Worm (Caenorhabditis elegans) whole organism, L2 larva: ENCODE results near the gene Y51H7C.7.

ENCODE experiments used
- C34F6.9 ChIP-seq: fragments of 150-350 bp; optimal IDR thresholded peaks from 2 replicates; lab custom pipeline; 2014; ENCODE audit warnings: missing biosample characterization, missing genetic modification characterization
- F13H6.1 ChIP-seq: sonication (generic microtip); optimal IDR thresholded peaks from 2 replicates; lab custom pipeline; 2016; ENCODE audit warnings: missing genetic modification characterization, missing compliant biosample characterization
- R02D3.7 ChIP-seq: fragments of 150-350 bp; optimal IDR thresholded peaks from 2 replicates; lab custom pipeline; 2014; ENCODE audit warnings: missing biosample characterization, missing genetic modification characterization
- Y55F3AM.14 ChIP-seq: fragments of 200-800 bp; sonication (Bioruptor generic); optimal IDR thresholded peaks from 2 replicates; lab custom pipeline; 2018; ENCODE audit warnings: mild to moderate bottlenecking, missing genetic modification characterization, missing compliant biosample characterization
- ZK546.5 ChIP-seq: sonication (generic microtip); optimal IDR thresholded peaks from 2 replicates; lab custom pipeline; 2017; ENCODE audit warnings: missing biosample characterization, missing genetic modification characterization
- alr-1 ChIP-seq: fragments of 150-350 bp; optimal IDR thresholded peaks from 2 replicates; lab custom pipeline; 2014; ENCODE audit warnings: missing biosample characterization, missing genetic modification characterization
- aly-2 ChIP-seq: fragments of 150-350 bp; optimal IDR thresholded peaks from 2 replicates; lab custom pipeline; 2014; ENCODE audit warnings: missing biosample characterization, missing genetic modification characterization
- ceh-16 ChIP-seq: fragments of 150-350 bp; optimal IDR thresholded peaks from 2 replicates; lab custom pipeline; 2014; ENCODE audit warnings: missing biosample characterization, missing genetic modification characterization
- crh-2 ChIP-seq: sonication (generic microtip); optimal IDR thresholded peaks from 2 replicates; lab custom pipeline; 2017; ENCODE audit warnings: missing biosample characterization, missing genetic modification characterization
- elt-1 ChIP-seq: fragments of 150-350 bp; optimal IDR thresholded peaks from 2 replicates; lab custom pipeline; 2014; ENCODE audit warnings: missing biosample characterization, missing genetic modification characterization
- elt-3 ChIP-seq: sonication (generic microtip); optimal IDR thresholded peaks from 2 replicates; lab custom pipeline; 2017; ENCODE audit warnings: missing biosample characterization, missing genetic modification characterization
- fos-1 ChIP-seq: fragments of 150-350 bp; optimal IDR thresholded peaks from 2 replicates; lab custom pipeline; 2014; ENCODE audit warnings: missing biosample characterization, missing genetic modification characterization
- lin-11 ChIP-seq: fragments of 150-350 bp; sonication (generic microtip); optimal IDR thresholded peaks from 2 replicates; lab custom pipeline; 2014; ENCODE audit warnings: missing biosample characterization, missing genetic modification characterization, inconsistent platforms, mixed read lengths
- lin-39 ChIP-seq: fragments of 150-350 bp; optimal IDR thresholded peaks from 2 replicates; lab custom pipeline; 2014; ENCODE audit warnings: missing biosample characterization, missing genetic modification reagents, missing genetic modification characterization
- mab-5 ChIP-seq: fragments of 150-350 bp; optimal IDR thresholded peaks from 2 replicates; lab custom pipeline; 2014; ENCODE audit warnings: missing biosample characterization, missing genetic modification characterization
- mbf-1 ChIP-seq: sonication (generic microtip); optimal IDR thresholded peaks from 2 replicates; lab custom pipeline; 2017; ENCODE audit warnings: missing biosample characterization, missing genetic modification characterization
- mdl-1 ChIP-seq, 2 experiments: fragments of 150-350 bp in 1 of 2; sonication (generic microtip) in 1 of 2; optimal IDR thresholded peaks; 2 replicates each; lab custom pipeline; 2017; ENCODE audit warnings: missing biosample characterization in 2 of 2, missing genetic modification characterization in 2 of 2
- nhr-10 ChIP-seq: sonication (generic microtip); optimal IDR thresholded peaks from 2 replicates; lab custom pipeline; 2017; ENCODE audit warnings: missing biosample characterization, missing genetic modification characterization
- nhr-11 ChIP-seq: fragments of 150-350 bp; optimal IDR thresholded peaks from 2 replicates; lab custom pipeline; 2014; ENCODE audit warnings: missing biosample characterization, missing genetic modification characterization
- nhr-21 ChIP-seq: fragments of 150-350 bp; optimal IDR thresholded peaks from 2 replicates; lab custom pipeline; 2014; ENCODE audit warnings: missing biosample characterization, missing genetic modification characterization
- nhr-23 ChIP-seq: fragments of 150-350 bp; optimal IDR thresholded peaks from 2 replicates; lab custom pipeline; 2014; ENCODE audit warnings: missing biosample characterization, missing genetic modification reagents, missing genetic modification characterization
- nhr-237 ChIP-seq: fragments of 150-350 bp; optimal IDR thresholded peaks from 2 replicates; lab custom pipeline; 2014; ENCODE audit warnings: missing biosample characterization, missing genetic modification characterization
- nhr-25 ChIP-seq: fragments of 150-350 bp; sonication (generic microtip); optimal IDR thresholded peaks from 3 replicates; lab custom pipeline; 2014; ENCODE audit warnings: missing biosample characterization, missing genetic modification characterization
- nhr-77 ChIP-seq: fragments of 150-350 bp; optimal IDR thresholded peaks from 2 replicates; lab custom pipeline; 2014; ENCODE audit warnings: missing biosample characterization, missing genetic modification characterization
- peb-1 ChIP-seq: fragments of 150-350 bp; optimal IDR thresholded peaks from 2 replicates; lab custom pipeline; 2014; ENCODE audit warnings: missing biosample characterization, missing genetic modification characterization
- skn-1 ChIP-seq: sonication (generic microtip); optimal IDR thresholded peaks from 2 replicates; lab custom pipeline; 2017; ENCODE audit warnings: missing biosample characterization, missing genetic modification characterization
- sma-3 ChIP-seq: sonication (generic microtip); optimal IDR thresholded peaks from 2 replicates; lab custom pipeline; 2016; ENCODE audit warnings: missing genetic modification reagents, missing genetic modification characterization, missing compliant biosample characterization
- sma-9 ChIP-seq, 2 experiments: fragments of 150-350 bp in 1 of 2; sonication (generic microtip) in 1 of 2; optimal IDR thresholded peaks; 2 replicates each; lab custom pipeline; 2014 to 2016; ENCODE audit warnings: missing genetic modification characterization in 2 of 2, mild to moderate bottlenecking in 1 of 2, missing biosample characterization in 1 of 2, missing compliant biosample characterization in 1 of 2, missing genetic modification reagents in 1 of 2, moderate library complexity in 1 of 2
- snpc-4 ChIP-seq: fragments of 150-350 bp; optimal IDR thresholded peaks from 2 replicates; lab custom pipeline; 2014; ENCODE audit warnings: missing biosample characterization, missing genetic modification characterization
- unc-55 ChIP-seq: fragments of 150-350 bp; sonication (generic microtip); optimal IDR thresholded peaks from 3 replicates; lab custom pipeline; 2014; ENCODE audit warnings: missing biosample characterization, missing genetic modification reagents, missing genetic modification characterization
- unc-62 ChIP-seq: fragments of 150-350 bp; optimal IDR thresholded peaks from 2 replicates; lab custom pipeline; 2014; ENCODE audit warnings: missing biosample characterization, missing genetic modification reagents, missing genetic modification characterization
- zag-1 ChIP-seq: fragments of 150-350 bp; optimal IDR thresholded peaks from 2 replicates; lab custom pipeline; 2014; ENCODE audit warnings: missing biosample characterization, missing genetic modification characterization
- ztf-1 ChIP-seq: fragments of 200-800 bp; sonication (Bioruptor generic); conservative IDR thresholded peaks from 2 replicates; pipeline ENCODE4 v1.3.6; 2022; ENCODE audit warnings: missing genetic modification characterization, missing compliant biosample characterization
- ztf-11 ChIP-seq: sonication (generic microtip); optimal IDR thresholded peaks from 2 replicates; lab custom pipeline; 2017; ENCODE audit warnings: missing biosample characterization, missing genetic modification characterization
- ztf-4 ChIP-seq: fragments of 150-350 bp; optimal IDR thresholded peaks from 2 replicates; lab custom pipeline; 2014; ENCODE audit warnings: missing biosample characterization, missing genetic modification characterization

Gene Y51H7C.7

DNA sequence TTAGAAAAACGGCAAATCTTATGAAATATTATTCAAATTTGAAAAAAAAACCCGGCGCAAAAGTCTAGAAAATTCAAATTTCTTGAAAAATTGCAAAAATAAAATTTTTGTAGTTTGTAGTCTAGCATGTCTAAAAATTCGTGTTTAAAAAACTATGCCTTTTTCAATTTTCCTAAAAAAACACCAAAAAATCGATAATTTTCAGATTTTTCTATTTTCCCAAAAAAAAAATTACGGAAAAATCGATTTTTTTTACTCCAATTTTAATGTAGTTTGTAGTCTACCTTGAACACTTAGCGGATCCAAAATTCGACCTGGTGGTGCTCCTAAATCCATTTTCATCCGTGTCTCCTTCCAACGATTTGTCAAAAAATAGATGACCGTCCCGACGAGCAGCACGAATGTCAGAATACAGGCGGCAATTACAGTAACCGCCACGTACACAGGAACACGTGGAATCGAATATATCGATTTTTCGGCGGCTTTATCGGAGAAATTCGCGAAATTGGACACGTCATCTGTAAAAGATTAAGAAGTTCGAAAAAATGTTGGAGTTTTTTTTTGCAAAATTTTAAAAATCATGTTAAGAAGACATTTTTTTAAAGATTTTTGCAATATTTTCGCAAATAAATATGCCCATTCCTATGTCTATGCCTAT lies 18.6 kb downstream of the Y51H7C.7 start:
- TF ChIP-seq ztf-11 (tag; lab: Kevin White, UChicago) (no peak), mdl-1 (tag; optimal IDR thresholded peaks at IDR 0.05; lab: Kevin White, UChicago) (no peak), skn-1 (tag; lab: Kevin White, UChicago) (no peak), aly-2 (tag; lab: Kevin White, UChicago) (no peak), nhr-77 (tag; lab: Kevin White, UChicago) (no peak), unc-55 (GFP tag; lab: Kevin White, UChicago) (no peak), C34F6.9 (no peak), fos-1 (tag; lab: Kevin White, UChicago) (no peak), ceh-16 (tag; lab: Kevin White, UChicago) (no peak), lin-11 (no peak), unc-62 (GFP tag; lab: Kevin White, UChicago) (no peak), sma-9 (GFP tag; optimal IDR thresholded peaks at IDR 0.05; lab: Kevin White, UChicago) (no peak), sma-9 (tag; optimal IDR thresholded peaks at IDR 0.05; lab: Kevin White, UChicago) (no peak), nhr-10 (tag; lab: Kevin White, UChicago) (no peak), zag-1 (no peak), crh-2 (no peak), peb-1 (tag; lab: Kevin White, UChicago) (no peak)
- TF ChIP-seq, all 48 proteins: peak for 0

DNA sequence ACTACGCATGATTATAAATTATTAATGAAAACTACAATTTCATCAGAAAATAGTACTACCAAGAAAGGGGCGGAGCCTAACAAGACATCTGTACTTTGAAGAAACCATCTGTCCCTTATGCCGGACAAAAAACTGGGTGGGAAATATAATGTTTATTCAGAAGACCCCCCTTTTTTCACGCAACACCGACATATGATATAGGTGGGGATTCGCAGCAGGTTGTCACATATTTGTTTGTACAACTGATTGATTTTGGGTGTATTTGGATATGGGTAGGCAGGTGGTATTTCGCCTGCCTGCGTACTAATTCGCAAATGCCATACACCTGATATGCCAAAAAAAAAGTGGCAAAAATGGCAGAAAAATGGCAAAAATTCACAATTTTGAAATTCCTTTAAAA lies 21.3 kb downstream of the Y51H7C.7 start, which contains the start of gene Y51H7C.10:
Gene Y51H7C.10, minus strand, starts transcription at position 101 of the 400 bp plus-strand sequence.
- TF ChIP-seq nhr-237 (tag; lab: Kevin White, UChicago) (no peak), fos-1 (tag; lab: Kevin White, UChicago) (no peak), unc-62 (GFP tag; lab: Kevin White, UChicago) (no peak), nhr-25 (tag; lab: Kevin White, UChicago) (no peak), elt-1 (no peak), snpc-4 (no peak), nhr-77 (tag; lab: Kevin White, UChicago) (no peak), nhr-21 (tag; lab: Kevin White, UChicago) (no peak), R02D3.7 (no peak), mbf-1 (tag; lab: Kevin White, UChicago) (no peak), mab-5 (tag; lab: Kevin White, UChicago) (no peak), sma-3 (GFP tag; lab: Kevin White, UChicago) (no peak), ztf-1 (GFP tag; lab: Robert Waterston, UW) (no peak)
- TF ChIP-seq, all 48 proteins: peak for 0

DNA sequence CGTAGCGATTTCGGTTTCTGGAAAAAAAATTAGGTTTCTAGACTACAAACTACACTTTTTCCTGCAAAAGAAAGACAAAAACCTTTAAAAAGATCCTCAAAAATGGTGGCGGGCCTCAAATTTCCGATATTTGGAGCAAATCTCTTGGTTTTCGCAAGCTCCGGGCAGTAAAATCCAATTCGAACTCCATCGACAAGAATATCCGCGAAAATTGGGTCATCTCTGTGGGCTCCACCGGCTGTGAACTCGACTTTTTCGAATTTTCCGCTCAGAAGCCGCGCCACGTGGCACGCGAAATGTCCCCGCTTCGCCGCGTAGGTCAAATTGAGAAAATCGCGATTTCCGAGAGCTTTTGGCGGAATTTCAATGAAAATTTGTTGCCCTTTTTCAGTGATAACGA lies 34.3 kb downstream of the Y51H7C.7 start:
- TF ChIP-seq crh-2, result no peak
- no peak for TF ChIP-seq Y55F3AM.14 (GFP tag; lab: Kevin White, UChicago)
- TF ChIP-seq C34F6.9, result no peak
- TF ChIP-seq elt-3, result no peak
- no peak for TF ChIP-seq lin-11
- no peak for TF ChIP-seq ceh-16 (tag; lab: Kevin White, UChicago)
- TF ChIP-seq elt-1, result no peak
- TF ChIP-seq sma-9 (GFP tag; optimal IDR thresholded peaks at IDR 0.05; lab: Kevin White, UChicago), result no peak
- TF ChIP-seq sma-9 (tag; optimal IDR thresholded peaks at IDR 0.05; lab: Kevin White, UChicago), result no peak
- no peak for TF ChIP-seq nhr-11 (tag; lab: Kevin White, UChicago)
- TF ChIP-seq nhr-23, result no peak
- TF ChIP-seq lin-39 (tag; lab: Kevin White, UChicago), result no peak
- TF ChIP-seq alr-1 (tag; lab: Kevin White, UChicago), result no peak
- TF ChIP-seq F13H6.1 (tag; lab: Kevin White, UChicago), result no peak
- no peak for TF ChIP-seq ztf-4
- no peak for TF ChIP-seq ZK546.5
- TF ChIP-seq zag-1, result no peak
- no peak for TF ChIP-seq ztf-1 (GFP tag; lab: Robert Waterston, UW)
- TF ChIP-seq nhr-77 (tag; lab: Kevin White, UChicago), result no peak
- no peak for TF ChIP-seq skn-1 (tag; lab: Kevin White, UChicago)
- TF ChIP-seq aly-2 (tag; lab: Kevin White, UChicago), result no peak
- TF ChIP-seq, all 48 proteins: peak for 0
